Fruit fly (Drosophila melanogaster): ENCODE measurements around the gene CG14453.

The CG14453 gene

DNA sequence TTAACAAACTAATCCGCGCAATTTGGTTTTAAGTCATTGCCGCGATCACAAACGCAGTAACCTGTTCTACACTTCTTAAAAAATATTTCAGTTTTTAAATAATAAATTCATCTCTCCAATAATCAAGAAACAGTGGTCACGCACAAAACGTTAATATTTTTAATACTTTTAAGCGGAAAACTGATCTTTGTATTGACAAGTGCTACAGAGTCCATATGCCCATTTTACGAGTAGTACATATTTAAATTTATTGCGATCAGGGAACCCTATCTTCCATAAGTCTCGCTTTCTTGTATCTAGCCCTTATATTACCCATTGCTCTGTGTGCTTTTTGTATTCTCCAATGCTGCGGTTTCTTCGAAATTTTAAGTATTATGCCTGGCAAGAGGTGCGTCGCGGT, 35.6 kb downstream of the CG14453 start, which contains the start of gene CG32454:
Gene CG32454 (plus strand): TSS at position 301 of the 400 bp plus-strand sequence.
- TF ChIP-seq kay (GFP tag; ENCODE audit: borderline replicate concordance): peak; percentile 71
- TF ChIP-seq Hr96 (GFP tag; optimal IDR thresholded peaks at IDR 0.05): no peak
- TF ChIP-seq CG7101 (tag; optimal IDR thresholded peaks at IDR 0.05): no peak

dm6 chr3L:22731393-22731792, 37.5 kb downstream of the CG14453 start:
- TF ChIP-seq tj (GFP tag; optimal IDR thresholded peaks at IDR 0.05) (no peak), CG1620 (GFP tag; optimal IDR thresholded peaks at IDR 0.05) (no peak), Mnt (GFP tag; optimal IDR thresholded peaks at IDR 0.05) (no peak), CG5204 (GFP tag; optimal IDR thresholded peaks at IDR 0.05) (no peak), Clk (GFP tag; optimal IDR thresholded peaks at IDR 0.05) (no peak), Crg-1 (GFP tag; optimal IDR thresholded peaks at IDR 0.05) (no peak), ovo (GFP tag; optimal IDR thresholded peaks at IDR 0.05) (no peak), cnc (optimal IDR thresholded peaks at IDR 0.05) (no peak), toe (GFP tag; optimal IDR thresholded peaks at IDR 0.05) (no peak), Hr96 (GFP tag; optimal IDR thresholded peaks at IDR 0.05) (no peak), CG12768 (GFP tag; optimal IDR thresholded peaks at IDR 0.05) (no peak), kay (GFP tag; ENCODE audit: borderline replicate concordance) (no peak), cic (GFP tag; optimal IDR thresholded peaks at IDR 0.05) (no peak), CG7045 (GFP tag; optimal IDR thresholded peaks at IDR 0.05) (no peak)

dm6 chr3L:22733607-22734006, 39.7 kb downstream of the CG14453 start:
- TF ChIP-seq CG14711 (tag; optimal IDR thresholded peaks at IDR 0.05): no peak
- TF ChIP-seq kay (GFP tag; ENCODE audit: borderline replicate concordance): peak; percentile 54

- peak; percentile 74 for TF ChIP-seq Mnt (GFP tag; optimal IDR thresholded peaks at IDR 0.05)
- TF ChIP-seq cic (GFP tag; optimal IDR thresholded peaks at IDR 0.05): peak; percentile 10
- TF ChIP-seq Hr96 (GFP tag; optimal IDR thresholded peaks at IDR 0.05): peak; percentile 3
- peak; percentile 30 for TF ChIP-seq ovo (GFP tag; optimal IDR thresholded peaks at IDR 0.05)
- no peak for TF ChIP-seq tj (GFP tag; optimal IDR thresholded peaks at IDR 0.05)
- no peak for TF ChIP-seq cnc (optimal IDR thresholded peaks at IDR 0.05)
- TF ChIP-seq kay (GFP tag; ENCODE audit: borderline replicate concordance): peak; percentile 26
- peak; percentile 1 for TF ChIP-seq CG12768 (GFP tag; optimal IDR thresholded peaks at IDR 0.05)
These were observed 44.1 kb downstream of the CG14453 start, which contains the start of gene CG11241 for dm6 chr3L:22737732-22738611. CG11241 (minus strand) TSS chr3L:22738420.

- TF ChIP-seq CG5204 (GFP tag; optimal IDR thresholded peaks at IDR 0.05): peak; percentile 93
- TF ChIP-seq toe (GFP tag; optimal IDR thresholded peaks at IDR 0.05): peak; percentile 96
- TF ChIP-seq CG11617 (GFP tag; optimal IDR thresholded peaks at IDR 0.05): peak; percentile 95
- TF ChIP-seq CG7045 (GFP tag; optimal IDR thresholded peaks at IDR 0.05): peak; percentile 92
- TF ChIP-seq pad (GFP tag; optimal IDR thresholded peaks at IDR 0.05): peak; percentile 90
- peak; percentile 84 for TF ChIP-seq cic (GFP tag; optimal IDR thresholded peaks at IDR 0.05)
- peak; percentile 96 for TF ChIP-seq kay (GFP tag; ENCODE audit: borderline replicate concordance)
- peak; percentile 89 for TF ChIP-seq Mnt (GFP tag; optimal IDR thresholded peaks at IDR 0.05)
- peak; percentile 97 for TF ChIP-seq Crg-1 (GFP tag; optimal IDR thresholded peaks at IDR 0.05)
- peak; percentile 88 for TF ChIP-seq CG7101 (tag; optimal IDR thresholded peaks at IDR 0.05)
- peak; percentile 92 for TF ChIP-seq ovo (GFP tag; optimal IDR thresholded peaks at IDR 0.05)
- TF ChIP-seq cnc (optimal IDR thresholded peaks at IDR 0.05): no peak
- TF ChIP-seq tj (GFP tag; optimal IDR thresholded peaks at IDR 0.05): peak; percentile 64
- peak; percentile 93 for TF ChIP-seq Hr96 (GFP tag; optimal IDR thresholded peaks at IDR 0.05)
- peak; percentile 83 for TF ChIP-seq CG33017 (tag; optimal IDR thresholded peaks at IDR 0.05)
- TF ChIP-seq Clk (GFP tag; optimal IDR thresholded peaks at IDR 0.05): peak; percentile 93
- TF ChIP-seq bab1 (GFP tag; optimal IDR thresholded peaks at IDR 0.05): peak; percentile 89
- peak; percentile 97 for TF ChIP-seq CG1620 (GFP tag; optimal IDR thresholded peaks at IDR 0.05)
- TF ChIP-seq CG14711 (tag; optimal IDR thresholded peaks at IDR 0.05): peak; percentile 82
- TF ChIP-seq CG12768 (GFP tag; optimal IDR thresholded peaks at IDR 0.05): peak; percentile 96
These were observed 47.7 kb downstream of the CG14453 start, which contains the start of gene CG7369 for dm6 chr3L:22741389-22742120. CG7369 (plus strand) TSS chr3L:22741793.

DNA sequence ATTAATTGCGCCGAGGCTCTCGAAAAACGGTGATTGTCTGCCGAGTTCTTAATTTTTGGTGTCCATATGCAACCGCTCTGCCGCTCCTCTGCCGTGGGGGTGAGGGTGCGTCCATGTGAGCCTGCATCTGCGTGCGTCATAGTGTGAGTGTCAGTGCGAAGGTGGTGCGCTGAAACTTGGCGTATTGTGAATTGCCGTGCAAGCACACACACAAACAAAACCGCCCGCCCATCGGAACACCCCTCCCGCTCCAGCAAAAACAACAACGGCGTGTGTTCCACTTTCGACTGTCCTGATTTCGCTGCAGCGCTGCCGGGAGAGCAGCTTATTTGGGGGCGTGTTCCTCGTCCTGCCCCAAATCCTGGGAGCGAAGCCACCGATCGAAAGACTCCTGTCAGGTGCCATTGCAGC, 48.2 kb downstream of the CG14453 start:
- TF ChIP-seq CG14711 (tag; optimal IDR thresholded peaks at IDR 0.05) (no peak), tj (GFP tag; optimal IDR thresholded peaks at IDR 0.05) (peak; percentile 14)

Data from whole organism, adult.